Fruit fly (Drosophila melanogaster) whole organism, prepupa: ENCODE data around the gene cbt.

Experiments used
- CG15336 ChIP-seq: fragments of 200-800 bp; sonication (Bioruptor generic); IDR thresholded peaks from 2 replicates; pipeline ENCODE4 v1.3.6; 2022; ENCODE audit warnings: missing biosample characterization, missing genetic modification characterization
- CG34406 ChIP-seq: fragments of 200-800 bp; sonication (Bioruptor generic); optimal IDR thresholded peaks from 3 replicates; lab custom pipeline; 2016; ENCODE audit warnings: missing biosample characterization, missing genetic modification characterization
- CG7368 ChIP-seq: fragments of 200-800 bp; sonication (Bioruptor generic); optimal IDR thresholded peaks from 3 replicates; lab custom pipeline; 2016; ENCODE audit warnings: missing biosample characterization, missing genetic modification characterization
- Eip78C ChIP-seq: fragments of 200-800 bp; sonication (Bioruptor generic); peaks from one replicate; lab custom pipeline; 2016; ENCODE audit warnings: missing biosample characterization, missing genetic modification characterization
- Ets21C ChIP-seq: fragments of 200-800 bp; sonication (Bioruptor generic); optimal IDR thresholded peaks from 3 replicates; lab custom pipeline; 2016; ENCODE audit warnings: missing biosample characterization, missing genetic modification characterization
- cyc ChIP-seq: fragments of 200-800 bp; sonication (Bioruptor generic); optimal IDR thresholded peaks from 3 replicates; lab custom pipeline; 2016; ENCODE audit warnings: missing biosample characterization, missing genetic modification characterization
- dsx ChIP-seq: fragments of 200-800 bp; optimal IDR thresholded peaks from 3 replicates; lab custom pipeline; 2019; ENCODE audit warnings: missing biosample characterization, mild to moderate bottlenecking, missing genetic modification characterization, moderate library complexity; ENCODE audit not compliant: poor library complexity, severe bottlenecking
- pdm3 ChIP-seq: fragments of 200-800 bp; sonication (Bioruptor generic); optimal IDR thresholded peaks from 3 replicates; lab custom pipeline; 2016; ENCODE audit warnings: missing biosample characterization, missing genetic modification characterization
- spab ChIP-seq: fragments of 200-800 bp; sonication (Bioruptor generic); optimal IDR thresholded peaks from 2 replicates; lab custom pipeline; 2017; ENCODE audit warnings: missing biosample characterization, mild to moderate bottlenecking, missing genetic modification characterization, missing genetic modification reagents
- svp ChIP-seq: fragments of 200-800 bp; sonication (Bioruptor generic); peaks from one replicate; lab custom pipeline; 2016; ENCODE audit warnings: missing biosample characterization, missing genetic modification characterization
- topi ChIP-seq: fragments of 200-800 bp; sonication (Bioruptor generic); optimal IDR thresholded peaks from 3 replicates; lab custom pipeline; 2016; ENCODE audit warnings: missing biosample characterization, missing genetic modification characterization

DNA sequence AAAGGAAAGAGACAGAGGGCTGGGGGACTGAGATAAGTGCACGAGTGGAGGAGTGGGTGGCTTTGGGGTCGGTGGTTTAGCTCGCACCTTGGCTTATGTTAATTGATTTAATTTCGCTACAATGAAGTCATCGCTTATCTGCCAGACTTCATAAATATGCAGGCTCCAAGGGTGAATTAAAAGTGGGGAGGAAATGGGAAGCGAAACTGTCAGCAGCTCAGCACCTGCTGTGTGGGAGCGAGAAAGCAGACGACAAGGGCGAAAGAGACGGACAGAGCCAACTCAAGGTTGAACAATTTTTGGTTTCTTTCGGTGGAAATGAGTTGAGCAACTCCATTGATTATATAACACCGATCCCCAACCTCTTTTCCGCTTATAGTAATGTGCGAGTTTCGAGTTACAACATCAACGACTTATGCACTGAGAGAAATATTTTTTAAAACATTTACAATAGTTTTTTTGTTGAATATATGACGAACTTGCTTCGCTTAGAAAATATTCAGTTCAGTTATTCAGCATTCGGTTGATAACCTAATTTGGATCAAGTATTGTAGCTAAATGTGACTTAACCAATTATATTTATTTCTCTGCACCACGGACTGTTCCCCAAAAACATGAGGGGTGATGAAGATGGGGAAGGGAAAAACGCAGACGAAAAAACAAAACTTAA is 41.0 kb upstream of the cbt start:
- TF ChIP-seq CG34406 (GFP tag; lab: Kevin White, UChicago) (peak; percentile 66), spab (GFP tag; lab: Kevin White, UChicago) (no peak), Eip78C (GFP tag; lab: Kevin White, UChicago) (peak; percentile 93), dsx (GFP tag; lab: Kevin White, UChicago) (no peak), Ets21C (GFP tag; lab: Kevin White, UChicago) (peak; percentile 47), pdm3 (GFP tag; lab: Kevin White, UChicago) (peak; percentile 78), CG15336 (GFP tag; lab: Robert Waterston, UW) (peak; percentile 53), topi (GFP tag; lab: Kevin White, UChicago) (peak; percentile 63), cyc (peak; percentile 47), svp (GFP tag; lab: Kevin White, UChicago) (peak; percentile 70), CG7368 (GFP tag; lab: Kevin White, UChicago) (peak; percentile 45)
